Worm (Caenorhabditis elegans) whole organism, L2 larva: ENCODE data around the gene gst-39.

ENCODE experiments used
- C34F6.9 ChIP-seq: fragments of 150-350 bp; optimal IDR thresholded peaks from 2 replicates; lab custom pipeline; 2014; ENCODE audit warnings: missing biosample characterization, missing genetic modification characterization
- F13H6.1 ChIP-seq: sonication (generic microtip); optimal IDR thresholded peaks from 2 replicates; lab custom pipeline; 2016; ENCODE audit warnings: missing genetic modification characterization, missing compliant biosample characterization
- ZK546.5 ChIP-seq: sonication (generic microtip); optimal IDR thresholded peaks from 2 replicates; lab custom pipeline; 2017; ENCODE audit warnings: missing biosample characterization, missing genetic modification characterization
- alr-1 ChIP-seq: fragments of 150-350 bp; optimal IDR thresholded peaks from 2 replicates; lab custom pipeline; 2014; ENCODE audit warnings: missing biosample characterization, missing genetic modification characterization
- ama-1 ChIP-seq: fragments of 150-350 bp; optimal IDR thresholded peaks from 2 replicates; lab custom pipeline; 2018; ENCODE audit warnings: inconsistent platforms
- blmp-1 ChIP-seq: sonication (generic microtip); optimal IDR thresholded peaks from 2 replicates; lab custom pipeline; 2017; ENCODE audit warnings: missing genetic modification characterization, mild to moderate bottlenecking, missing compliant biosample characterization, antibody characterized with exemption, moderate library complexity; ENCODE audit not compliant: insufficient read depth
- crh-2 ChIP-seq: sonication (generic microtip); optimal IDR thresholded peaks from 2 replicates; lab custom pipeline; 2017; ENCODE audit warnings: missing biosample characterization, missing genetic modification characterization
- egl-27 ChIP-seq: sonication (generic microtip); optimal IDR thresholded peaks from 3 replicates; lab custom pipeline; 2017; ENCODE audit warnings: missing biosample characterization, missing genetic modification reagents, missing genetic modification characterization
- fos-1 ChIP-seq: fragments of 150-350 bp; optimal IDR thresholded peaks from 2 replicates; lab custom pipeline; 2014; ENCODE audit warnings: missing biosample characterization, missing genetic modification characterization
- gmeb-1 ChIP-seq: fragments of 150-350 bp; optimal IDR thresholded peaks from 2 replicates; lab custom pipeline; 2014; ENCODE audit warnings: missing biosample characterization, missing genetic modification characterization
- lin-11 ChIP-seq: fragments of 150-350 bp; sonication (generic microtip); optimal IDR thresholded peaks from 2 replicates; lab custom pipeline; 2014; ENCODE audit warnings: missing biosample characterization, missing genetic modification characterization, inconsistent platforms, mixed read lengths
- lin-13 ChIP-seq: fragments of 150-350 bp; optimal IDR thresholded peaks from 2 replicates; lab custom pipeline; 2014; ENCODE audit warnings: missing biosample characterization, missing genetic modification reagents, missing genetic modification characterization
- lsy-2 ChIP-seq, 2 experiments: fragments of 150-350 bp in 1 of 2; sonication (generic microtip) in 1 of 2; optimal IDR thresholded peaks; 2 replicates each; lab custom pipeline; 2014 to 2017; ENCODE audit warnings: missing biosample characterization in 2 of 2, missing genetic modification characterization in 2 of 2
- mdl-1 ChIP-seq, 2 experiments: fragments of 150-350 bp in 1 of 2; sonication (generic microtip) in 1 of 2; optimal IDR thresholded peaks; 2 replicates each; lab custom pipeline; 2017; ENCODE audit warnings: missing biosample characterization in 2 of 2, missing genetic modification characterization in 2 of 2
- nhr-12 ChIP-seq: fragments of 150-350 bp; optimal IDR thresholded peaks from 2 replicates; lab custom pipeline; 2014; ENCODE audit warnings: missing biosample characterization, missing genetic modification characterization
- nhr-129 ChIP-seq: fragments of 150-350 bp; optimal IDR thresholded peaks from 2 replicates; lab custom pipeline; 2014; ENCODE audit warnings: missing biosample characterization, missing genetic modification characterization
- nhr-21 ChIP-seq: fragments of 150-350 bp; optimal IDR thresholded peaks from 2 replicates; lab custom pipeline; 2014; ENCODE audit warnings: missing biosample characterization, missing genetic modification characterization
- nhr-237 ChIP-seq: fragments of 150-350 bp; optimal IDR thresholded peaks from 2 replicates; lab custom pipeline; 2014; ENCODE audit warnings: missing biosample characterization, missing genetic modification characterization
- nhr-25 ChIP-seq: fragments of 150-350 bp; sonication (generic microtip); optimal IDR thresholded peaks from 3 replicates; lab custom pipeline; 2014; ENCODE audit warnings: missing biosample characterization, missing genetic modification characterization
- nhr-6 ChIP-seq: fragments of 150-350 bp; optimal IDR thresholded peaks from 2 replicates; lab custom pipeline; 2014; ENCODE audit warnings: missing biosample characterization, missing genetic modification characterization
- nhr-77 ChIP-seq: fragments of 150-350 bp; optimal IDR thresholded peaks from 2 replicates; lab custom pipeline; 2014; ENCODE audit warnings: missing biosample characterization, missing genetic modification characterization
- peb-1 ChIP-seq: fragments of 150-350 bp; optimal IDR thresholded peaks from 2 replicates; lab custom pipeline; 2014; ENCODE audit warnings: missing biosample characterization, missing genetic modification characterization
- sma-3 ChIP-seq: sonication (generic microtip); optimal IDR thresholded peaks from 2 replicates; lab custom pipeline; 2016; ENCODE audit warnings: missing genetic modification reagents, missing genetic modification characterization, missing compliant biosample characterization
- sma-9 ChIP-seq, 2 experiments: fragments of 150-350 bp in 1 of 2; sonication (generic microtip) in 1 of 2; optimal IDR thresholded peaks; 2 replicates each; lab custom pipeline; 2014 to 2016; ENCODE audit warnings: missing genetic modification characterization in 2 of 2, mild to moderate bottlenecking in 1 of 2, missing biosample characterization in 1 of 2, missing compliant biosample characterization in 1 of 2, missing genetic modification reagents in 1 of 2, moderate library complexity in 1 of 2
- unc-55 ChIP-seq: fragments of 150-350 bp; sonication (generic microtip); optimal IDR thresholded peaks from 3 replicates; lab custom pipeline; 2014; ENCODE audit warnings: missing biosample characterization, missing genetic modification reagents, missing genetic modification characterization
- ztf-4 ChIP-seq: fragments of 150-350 bp; optimal IDR thresholded peaks from 2 replicates; lab custom pipeline; 2014; ENCODE audit warnings: missing biosample characterization, missing genetic modification characterization

gst-39 gene

ce11 chrII:15208151-15208550 is 36.4 kb upstream of the gst-39 start:
- TF ChIP-seq lsy-2 (tag; optimal IDR thresholded peaks at IDR 0.05; lab: Kevin White, UChicago) (peak; percentile 53 to 91), gmeb-1 (tag; lab: Kevin White, UChicago) (peak; percentile 32), ama-1 (peak; percentile 2), peb-1 (no peak)

- peak; percentile 31 for TF ChIP-seq sma-9 (GFP tag; optimal IDR thresholded peaks at IDR 0.05; lab: Kevin White, UChicago)
- TF ChIP-seq sma-9 (tag; optimal IDR thresholded peaks at IDR 0.05; lab: Kevin White, UChicago), result no peak
- TF ChIP-seq gmeb-1 (tag; lab: Kevin White, UChicago), result no peak
- TF ChIP-seq fos-1 (tag; lab: Kevin White, UChicago), result peak; percentile 38
Measured at ce11 chrII:15207562-15207961, 35.8 kb upstream of the gst-39 start.

ce11 chrII:15206234-15206633 is 34.5 kb upstream of the gst-39 start:
- TF ChIP-seq F13H6.1 (peak; percentile 0), unc-55 (GFP tag; lab: Kevin White, UChicago) (no peak)
- TF ChIP-seq, all 48 proteins: peak for 1

- TF ChIP-seq mdl-1 (tag; optimal IDR thresholded peaks at IDR 0.05; lab: Kevin White, UChicago) (peak; percentile 0 to 62), blmp-1 (tag; lab: Kevin White, UChicago) (peak; percentile 67), nhr-21 (tag; lab: Kevin White, UChicago) (peak; percentile 44), ama-1 (no peak), nhr-25 (tag; lab: Kevin White, UChicago) (peak; percentile 71), C34F6.9 (peak; percentile 38), nhr-129 (tag; lab: Kevin White, UChicago) (peak; percentile 58), sma-9 (GFP tag; optimal IDR thresholded peaks at IDR 0.05; lab: Kevin White, UChicago) (peak; percentile 93), sma-9 (tag; optimal IDR thresholded peaks at IDR 0.05; lab: Kevin White, UChicago) (no peak), fos-1 (tag; lab: Kevin White, UChicago) (peak; percentile 31), lin-13 (GFP tag; lab: Kevin White, UChicago) (peak; percentile 23), lsy-2 (tag; optimal IDR thresholded peaks at IDR 0.05; lab: Kevin White, UChicago) (peak in 1 of 2 experiments; percentile 56), gmeb-1 (tag; lab: Kevin White, UChicago) (no peak), egl-27 (tag; lab: Kevin White, UChicago) (peak; percentile 5), alr-1 (no peak), crh-2 (tag; lab: Kevin White, UChicago) (peak; percentile 72), sma-3 (GFP tag; lab: Kevin White, UChicago) (peak; percentile 81), nhr-6 (tag; lab: Kevin White, UChicago) (peak; percentile 7), ZK546.5 (no peak), F13H6.1 (peak; percentile 18)
Measured at ce11 chrII:15205346-15205745, 33.6 kb upstream of the gst-39 start.

- TF ChIP-seq nhr-25 (tag; lab: Kevin White, UChicago), result peak; percentile 55
- no peak for TF ChIP-seq nhr-77 (tag; lab: Kevin White, UChicago)
- TF ChIP-seq nhr-237 (tag; lab: Kevin White, UChicago), result no peak
- no peak for TF ChIP-seq unc-55 (GFP tag; lab: Kevin White, UChicago)
Measured at ce11 chrII:15204069-15204850, 32.5 kb upstream of the gst-39 start.

ce11 chrII:15203398-15204068 is 31.8 kb upstream of the gst-39 start:
- peak; percentile 67 for TF ChIP-seq blmp-1 (tag; lab: Kevin White, UChicago)
- no peak for TF ChIP-seq mdl-1 (tag; optimal IDR thresholded peaks at IDR 0.05; lab: Kevin White, UChicago)
- peak; percentile 14 for TF ChIP-seq ztf-4 (tag; lab: Kevin White, UChicago)
- peak; percentile 17 for TF ChIP-seq F13H6.1
- peak; percentile 75 for TF ChIP-seq nhr-25 (tag; lab: Kevin White, UChicago)
- TF ChIP-seq lin-11 (tag; lab: Kevin White, UChicago), result no peak
- TF ChIP-seq peb-1, result peak; percentile 62

ce11 chrII:15197500-15197899 is 25.8 kb upstream of the gst-39 start:
- peak; percentile 12 for TF ChIP-seq nhr-129 (tag; lab: Kevin White, UChicago)
- TF ChIP-seq sma-9 (GFP tag; optimal IDR thresholded peaks at IDR 0.05; lab: Kevin White, UChicago), result peak; percentile 42
- no peak for TF ChIP-seq sma-9 (tag; optimal IDR thresholded peaks at IDR 0.05; lab: Kevin White, UChicago)
- no peak for TF ChIP-seq lin-13 (GFP tag; lab: Kevin White, UChicago)
- no peak for TF ChIP-seq nhr-12 (tag; lab: Kevin White, UChicago)
- peak; percentile 35 for TF ChIP-seq fos-1 (tag; lab: Kevin White, UChicago)
